Fruit fly (Drosophila melanogaster): Measurements from ENCODE around the gene CG7110.
A peak's percentile ranks its signal among the peaks of the same experiment; 100 is the strongest.

Gene CG7110

dm6 chr2L:13368940-13369339 lies 29.9 kb upstream of the CG7110 start, which contains the start of gene CG31855 (continued):
- peak; percentile 95 for TF ChIP-seq CG9932 (GFP tag; IDR thresholded peaks at IDR 0.05)
- peak; percentile 75 for TF ChIP-seq bcd (GFP tag; optimal IDR thresholded peaks at IDR 0.05)
- TF ChIP-seq tap (tag; optimal IDR thresholded peaks at IDR 0.05): peak; percentile 66
- peak; percentile 43 for TF ChIP-seq org-1 (GFP tag; optimal IDR thresholded peaks at IDR 0.05)
- no peak for TF ChIP-seq hth (optimal IDR thresholded peaks at IDR 0.05)
- TF ChIP-seq E2f1 (GFP tag; IDR thresholded peaks at IDR 0.05): peak; percentile 77
- peak; percentile 78 for TF ChIP-seq Dek (tag; optimal IDR thresholded peaks at IDR 0.05)
- TF ChIP-seq h (optimal IDR thresholded peaks at IDR 0.05): no peak
- TF ChIP-seq fu2 (GFP tag; optimal IDR thresholded peaks at IDR 0.05): peak; percentile 69

DNA sequence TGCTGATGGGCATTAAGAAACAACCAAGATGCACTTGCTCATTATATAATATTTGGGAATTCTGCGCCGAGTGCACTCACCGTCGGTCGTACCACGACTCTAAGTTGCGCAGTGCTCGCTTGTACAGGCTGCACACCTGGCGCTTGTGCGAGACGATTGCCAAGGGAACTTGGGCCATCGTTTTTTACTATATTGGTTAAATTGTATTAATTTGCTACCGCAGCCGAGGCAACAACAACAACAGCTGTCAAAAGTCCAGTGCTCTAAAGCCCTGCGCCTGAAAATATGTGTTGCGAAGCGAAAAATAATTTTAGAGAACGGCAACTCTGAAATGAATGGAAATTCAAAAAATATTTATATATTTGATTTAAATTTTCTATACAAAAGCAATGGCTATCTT lies 28.0 kb upstream of the CG7110 start, which contains the start of gene ND-B22:
ND-B22 (minus strand) TSS at position 349 of the 400 bp plus-strand sequence.
- TF ChIP-seq ro (GFP tag; IDR thresholded peaks at IDR 0.05) (no peak), CG1832 (GFP tag; optimal IDR thresholded peaks at IDR 0.05) (no peak), Nf-YC (tag; optimal IDR thresholded peaks at IDR 0.05) (peak; percentile 47), amos (GFP tag; IDR thresholded peaks at IDR 0.05; ENCODE audit: partially characterized antibody) (peak; percentile 30; the same call in 1 of the 2 replicates), PHDP (tag; optimal IDR thresholded peaks at IDR 0.05) (peak; percentile 24), dati (GFP tag; IDR thresholded peaks at IDR 0.05) (no peak), slbo (GFP tag; IDR thresholded peaks at IDR 0.05) (peak; percentile 69), CG8089 (GFP tag; optimal IDR thresholded peaks at IDR 0.05) (no peak), Ets97D (GFP tag; optimal IDR thresholded peaks at IDR 0.05) (peak; percentile 71), Fer3 (tag; optimal IDR thresholded peaks at IDR 0.05) (peak; percentile 31), CG9817 (tag; optimal IDR thresholded peaks at IDR 0.05) (peak; percentile 40), shn (GFP tag; optimal IDR thresholded peaks at IDR 0.05) (peak; percentile 6), Atf3 (GFP tag; optimal IDR thresholded peaks at IDR 0.05) (no peak), Aef1 (GFP tag; IDR thresholded peaks at IDR 0.05) (peak; percentile 64), Tbp (GFP tag; optimal IDR thresholded peaks at IDR 0.05) (no peak), lbe (GFP tag; optimal IDR thresholded peaks at IDR 0.05) (peak; percentile 56), Dll (GFP tag; IDR thresholded peaks at IDR 0.05; ENCODE audit: partially characterized antibody) (peak; percentile 37; the same call in 1 of the 4 replicates), pfk (GFP tag; optimal IDR thresholded peaks at IDR 0.05) (no peak), ara (GFP tag; IDR thresholded peaks at IDR 0.05) (peak; percentile 35; the same call in 1 of the 2 replicates), tio (GFP tag; optimal IDR thresholded peaks at IDR 0.05) (no peak), croc (GFP tag; conservative IDR thresholded peaks at IDR 0.05) (no peak), btn (GFP tag; optimal IDR thresholded peaks at IDR 0.05) (no peak), CG14014 (GFP tag; IDR thresholded peaks at IDR 0.05) (peak; percentile 21; the same call in 1 of the 2 replicates), sr (GFP tag; IDR thresholded peaks at IDR 0.05) (no peak), ems (GFP tag; optimal IDR thresholded peaks at IDR 0.05) (peak; percentile 26), BtbVII (GFP tag; optimal IDR thresholded peaks at IDR 0.05) (no peak), cad (GFP tag; optimal IDR thresholded peaks at IDR 0.05) (no peak), Oaz (GFP tag; IDR thresholded peaks at IDR 0.05) (no peak), GATAe (GFP tag; conservative IDR thresholded peaks at IDR 0.05) (no peak), CG7987 (GFP tag; optimal IDR thresholded peaks at IDR 0.05) (peak; percentile 23), CG4854 (GFP tag; optimal IDR thresholded peaks at IDR 0.05) (no peak), CG13624 (GFP tag; optimal IDR thresholded peaks at IDR 0.05) (peak; percentile 17), CG11085 (GFP tag; IDR thresholded peaks at IDR 0.05) (0 out of 2 replicates have a peak, but pooled peaks have one; percentile 11), eyg (GFP tag; optimal IDR thresholded peaks at IDR 0.05) (no peak), CG4707 (GFP tag; optimal IDR thresholded peaks at IDR 0.05) (no peak), yki (optimal IDR thresholded peaks at IDR 0.05) (no peak), CG14050 (GFP tag; IDR thresholded peaks at IDR 0.05) (no peak; the same call in 2 of the 3 replicates), CG10565 (GFP tag; optimal IDR thresholded peaks at IDR 0.05) (no peak), vvl (GFP tag; IDR thresholded peaks at IDR 0.05) (peak; percentile 83), fd64A (GFP tag; optimal IDR thresholded peaks at IDR 0.05) (no peak), HLH54F (GFP tag; optimal IDR thresholded peaks at IDR 0.05) (peak; percentile 28), CG17328 (GFP tag; IDR thresholded peaks at IDR 0.05) (no peak), lola (GFP tag; optimal IDR thresholded peaks at IDR 0.05) (no peak)
